Fruit fly (Drosophila melanogaster) whole organism, embryonic: ENCODE measurements around the gene CG14883.

Experiments used
- Adf1 ChIP-seq: fragments of 200-800 bp; sonication (Bioruptor generic); IDR thresholded peaks from 2 replicates; pipeline ENCODE4 v1.3.6; 2022; ENCODE audit warnings: missing biosample characterization, missing genetic modification characterization
- Bdp1 ChIP-seq: fragments of 200-800 bp; sonication (Bioruptor generic); optimal IDR thresholded peaks from 3 replicates; lab custom pipeline; 2016; ENCODE audit warnings: missing biosample characterization, missing genetic modification characterization
- Bgb ChIP-seq: fragments of 200-800 bp; sonication (Bioruptor generic); IDR thresholded peaks from 2 replicates; pipeline ENCODE4 v1.3.6; 2022; ENCODE audit warnings: missing biosample characterization, missing genetic modification characterization; ENCODE audit not compliant: partially characterized antibody
- CG10209 ChIP-seq: fragments of 200-800 bp; sonication (Bioruptor generic); optimal IDR thresholded peaks from 3 replicates; lab custom pipeline; 2017; ENCODE audit warnings: missing biosample characterization, mild to moderate bottlenecking, missing genetic modification characterization, missing genetic modification reagents
- CG11247 ChIP-seq: fragments of 200-800 bp; sonication (Bioruptor generic); IDR thresholded peaks from 2 replicates; pipeline ENCODE4 v1.3.6; 2022; ENCODE audit warnings: missing biosample characterization, missing genetic modification characterization
- CG1603 ChIP-seq: fragments of 200-800 bp; sonication (Bioruptor generic); optimal IDR thresholded peaks from 2 replicates; lab custom pipeline; 2019; ENCODE audit warnings: missing biosample characterization, mild to moderate bottlenecking, missing genetic modification characterization, moderate library complexity
- CG17829 ChIP-seq: fragments of 200-800 bp; optimal IDR thresholded peaks from 2 replicates; lab custom pipeline; 2019; ENCODE audit warnings: missing biosample characterization, mild to moderate bottlenecking, missing genetic modification characterization, moderate library complexity
- CG32532 ChIP-seq: fragments of 200-800 bp; sonication (Bioruptor generic); IDR thresholded peaks from 2 replicates; pipeline ENCODE4 v1.3.6; 2022; ENCODE audit warnings: missing biosample characterization, missing genetic modification characterization
- CG3407 ChIP-seq: fragments of 200-800 bp; sonication (Bioruptor generic); optimal IDR thresholded peaks from 2 replicates; lab custom pipeline; 2018; ENCODE audit warnings: missing biosample characterization, mild to moderate bottlenecking, missing genetic modification characterization
- CG34224 ChIP-seq: fragments of 200-800 bp; sonication (Bioruptor generic); IDR thresholded peaks from 3 replicates; pipeline ENCODE4 v1.3.6; 2022; ENCODE audit warnings: missing biosample characterization, missing genetic modification characterization; ENCODE audit not compliant: partially characterized antibody
- CG3847 ChIP-seq: fragments of 200-800 bp; sonication (Bioruptor generic); IDR thresholded peaks from 2 replicates; pipeline ENCODE4 v1.3.6; 2022; ENCODE audit warnings: missing biosample characterization, missing genetic modification characterization
- CG42726 ChIP-seq: fragments of 200-800 bp; sonication (Bioruptor generic); IDR thresholded peaks from 2 replicates; pipeline ENCODE4 v1.3.6; 2022; ENCODE audit warnings: missing biosample characterization, missing genetic modification characterization; ENCODE audit not compliant: partially characterized antibody
- CG4404 ChIP-seq: fragments of 200-800 bp; sonication (Bioruptor generic); IDR thresholded peaks from 2 replicates; pipeline ENCODE4 v1.3.6; 2022; ENCODE audit warnings: missing biosample characterization, missing genetic modification characterization
- CG4424 ChIP-seq: fragments of 200-800 bp; sonication (Bioruptor generic); optimal IDR thresholded peaks from 3 replicates; lab custom pipeline; 2016; ENCODE audit warnings: missing biosample characterization, missing genetic modification characterization
- CG4820 ChIP-seq: fragments of 200-800 bp; sonication (Bioruptor generic); optimal IDR thresholded peaks from 3 replicates; lab custom pipeline; 2016; ENCODE audit warnings: missing biosample characterization, missing genetic modification characterization
- CG6765 ChIP-seq: fragments of 200-800 bp; sonication (Bioruptor generic); optimal IDR thresholded peaks from 3 replicates; lab custom pipeline; 2017; ENCODE audit warnings: missing biosample characterization, mild to moderate bottlenecking, missing genetic modification characterization
- CG6791 ChIP-seq: fragments of 200-800 bp; sonication (Bioruptor generic); IDR thresholded peaks from 3 replicates; pipeline ENCODE4 v1.3.6; 2022; ENCODE audit warnings: missing biosample characterization, missing genetic modification characterization; ENCODE audit not compliant: partially characterized antibody
- CG6813 ChIP-seq: fragments of 200-800 bp; sonication (Bioruptor generic); optimal IDR thresholded peaks from 2 replicates; lab custom pipeline; 2017; ENCODE audit warnings: missing biosample characterization, missing genetic modification characterization, mild to moderate bottlenecking, moderate library complexity, missing genetic modification reagents
- CG7745 ChIP-seq: fragments of 200-800 bp; sonication (Bioruptor generic); optimal IDR thresholded peaks from 2 replicates; lab custom pipeline; 2018; ENCODE audit warnings: missing biosample characterization, mild to moderate bottlenecking, missing genetic modification characterization, moderate library complexity
- CG9609 ChIP-seq: fragments of 200-800 bp; sonication (Bioruptor generic); optimal IDR thresholded peaks from 3 replicates; lab custom pipeline; 2016; ENCODE audit warnings: missing biosample characterization, missing genetic modification characterization
- CG9876 ChIP-seq: fragments of 200-800 bp; sonication (Bioruptor generic); optimal IDR thresholded peaks from 2 replicates; lab custom pipeline; 2016; ENCODE audit warnings: missing biosample characterization, missing genetic modification characterization
- Dek ChIP-seq: fragments of 200-800 bp; sonication (Bioruptor generic); optimal IDR thresholded peaks from 3 replicates; lab custom pipeline; 2019; ENCODE audit warnings: missing biosample characterization, mild to moderate bottlenecking, missing genetic modification characterization, moderate library complexity
- E2f2 ChIP-seq: fragments of 200-800 bp; sonication (Bioruptor generic); IDR thresholded peaks from 2 replicates; pipeline ENCODE4 v1.3.6; 2022; ENCODE audit warnings: missing biosample characterization, missing genetic modification characterization
- H2.0 ChIP-seq: fragments of 200-800 bp; sonication (Bioruptor generic); IDR thresholded peaks from 2 replicates; pipeline ENCODE4 v1.3.6; 2022; ENCODE audit warnings: missing biosample characterization, missing genetic modification characterization
- HLH4C ChIP-seq: fragments of 200-800 bp; sonication (Bioruptor generic); IDR thresholded peaks from 3 replicates; pipeline ENCODE4 v1.3.6; 2022; ENCODE audit warnings: missing biosample characterization, missing genetic modification characterization; ENCODE audit not compliant: partially characterized antibody
- HLH54F ChIP-seq: fragments of 200-800 bp; sonication (Bioruptor generic); optimal IDR thresholded peaks from 3 replicates; lab custom pipeline; 2016; ENCODE audit warnings: missing biosample characterization, missing genetic modification characterization
- Hr3 ChIP-seq: fragments of 200-800 bp; sonication (Bioruptor generic); optimal IDR thresholded peaks from 3 replicates; lab custom pipeline; 2016; ENCODE audit warnings: missing biosample characterization, missing genetic modification characterization
- NC2α ChIP-seq: fragments of 200-800 bp; sonication (Bioruptor generic); optimal IDR thresholded peaks from 2 replicates; lab custom pipeline; 2016; ENCODE audit warnings: missing biosample characterization, missing genetic modification characterization
- NFAT ChIP-seq: fragments of 200-800 bp; sonication (Bioruptor generic); IDR thresholded peaks from 2 replicates; pipeline ENCODE4 v1.3.6; 2022; ENCODE audit warnings: missing biosample characterization, missing genetic modification characterization
- Nf-YA ChIP-seq: fragments of 200-800 bp; sonication (Bioruptor generic); IDR thresholded peaks from 2 replicates; pipeline ENCODE4 v1.3.6; 2022; ENCODE audit warnings: missing biosample characterization, missing genetic modification characterization
- Ptx1 ChIP-seq: fragments of 200-800 bp; sonication (Bioruptor generic); IDR thresholded peaks from 2 replicates; pipeline ENCODE4 v1.3.6; 2022; ENCODE audit warnings: missing biosample characterization, missing genetic modification characterization
- Sin3A ChIP-seq: fragments of >200 bp; optimal IDR thresholded peaks from 2 replicates; lab custom pipeline; 2018
- Six4 ChIP-seq: fragments of 200-800 bp; sonication (Bioruptor generic); optimal IDR thresholded peaks from 2 replicates; lab custom pipeline; 2016; ENCODE audit warnings: missing biosample characterization, missing genetic modification characterization
- ab ChIP-seq: fragments of 200-800 bp; sonication (Bioruptor generic); optimal IDR thresholded peaks from 2 replicates; lab custom pipeline; 2016; ENCODE audit warnings: missing biosample characterization, missing genetic modification characterization
- ato ChIP-seq: fragments of 200-800 bp; sonication (Bioruptor generic); IDR thresholded peaks from 2 replicates; pipeline ENCODE4 v1.3.6; 2022; ENCODE audit warnings: missing biosample characterization, missing genetic modification characterization; ENCODE audit not compliant: partially characterized antibody
- gcm ChIP-seq: fragments of 200-800 bp; sonication (Bioruptor generic); optimal IDR thresholded peaks from 2 replicates; lab custom pipeline; 2019; ENCODE audit warnings: missing biosample characterization, mild to moderate bottlenecking, missing genetic modification characterization, moderate library complexity
- grau ChIP-seq: fragments of 200-800 bp; optimal IDR thresholded peaks from 3 replicates; lab custom pipeline; 2019; ENCODE audit warnings: missing biosample characterization, mild to moderate bottlenecking, missing genetic modification characterization, moderate library complexity
- jumu ChIP-seq: fragments of 200-800 bp; sonication (Bioruptor generic); optimal IDR thresholded peaks from 3 replicates; lab custom pipeline; 2016; ENCODE audit warnings: missing biosample characterization, missing genetic modification characterization
- ken ChIP-seq: fragments of 200-800 bp; sonication (Bioruptor generic); IDR thresholded peaks from 3 replicates; pipeline ENCODE4 v1.3.6; 2022; ENCODE audit warnings: missing biosample characterization, missing genetic modification characterization
- knrl ChIP-seq: fragments of 200-800 bp; sonication (Bioruptor generic); IDR thresholded peaks from 3 replicates; pipeline ENCODE4 v1.3.6; 2022; ENCODE audit warnings: missing biosample characterization, missing genetic modification characterization; ENCODE audit not compliant: partially characterized antibody
- lov ChIP-seq, 2 experiments: fragments of 200-800 bp in 1 of 2; fragments of >200 bp in 1 of 2; sonication (Bioruptor generic) in 1 of 2; IDR thresholded peaks in 1 of 2; optimal IDR thresholded peaks in 1 of 2; 2 replicates in 1 of 2; 3 replicates in 1 of 2; pipeline versions ENCODE4 v1.3.6 to Lab custom; 2017 to 2022; ENCODE audit warnings: missing biosample characterization in 1 of 2, missing genetic modification characterization in 1 of 2
- onecut ChIP-seq: fragments of 200-800 bp; sonication (Bioruptor generic); IDR thresholded peaks from 2 replicates; pipeline ENCODE4 v1.3.6; 2022; ENCODE audit warnings: missing biosample characterization, missing genetic modification characterization
- pan ChIP-seq, 4 experiments: fragments of >200 bp in 3 of 4; fragments of 200-800 bp in 1 of 4; sonication (Bioruptor generic) in 1 of 4; optimal IDR thresholded peaks in 3 of 4; IDR thresholded peaks in 1 of 4; 2 replicates each; pipeline versions ENCODE4 v1.3.6 to Lab custom; 2017 to 2022; ENCODE audit warnings: missing biosample characterization in 2 of 4, missing genetic modification characterization in 2 of 4, mixed read lengths in 1 of 4
- slp2 ChIP-seq: fragments of 200-800 bp; sonication (Bioruptor generic); optimal IDR thresholded peaks from 2 replicates; lab custom pipeline; 2016; ENCODE audit warnings: missing biosample characterization, missing genetic modification characterization
- sqz ChIP-seq: fragments of 200-800 bp; sonication (Bioruptor generic); optimal IDR thresholded peaks from 3 replicates; lab custom pipeline; 2018; ENCODE audit warnings: missing biosample characterization, mild to moderate bottlenecking, missing genetic modification characterization
- stc ChIP-seq: fragments of 200-800 bp; sonication (Bioruptor generic); IDR thresholded peaks from 2 replicates; pipeline ENCODE4 v1.3.6; 2022; ENCODE audit warnings: missing biosample characterization, missing genetic modification characterization
- tna ChIP-seq: fragments of 200-800 bp; sonication (Bioruptor generic); IDR thresholded peaks from 2 replicates; pipeline ENCODE4 v1.3.6; 2022; ENCODE audit warnings: missing biosample characterization, missing genetic modification characterization; ENCODE audit not compliant: partially characterized antibody
- trem ChIP-seq: fragments of 200-800 bp; optimal IDR thresholded peaks from 3 replicates; lab custom pipeline; 2019; ENCODE audit warnings: missing biosample characterization, mild to moderate bottlenecking, missing genetic modification characterization, moderate library complexity
- tx ChIP-seq: fragments of 200-800 bp; sonication (Bioruptor generic); optimal IDR thresholded peaks from 2 replicates; lab custom pipeline; 2016; ENCODE audit warnings: missing biosample characterization, missing genetic modification characterization

The CG14883 gene

dm6 chr3R:16431707-16432106, 24.1 kb upstream of the CG14883 start (continued):
- TF ChIP-seq stc (GFP tag; lab: Robert Waterston, UW) = no peak
- peak; percentile 61 for TF ChIP-seq Hr3 (GFP tag; lab: Kevin White, UChicago)
- peak; percentile 51 for TF ChIP-seq NC2α
- TF ChIP-seq CG7745 (tag; lab: Kevin White, UChicago) = no peak
- TF ChIP-seq CG4424 = peak; percentile 35
- no peak for TF ChIP-seq Six4 (GFP tag; lab: Kevin White, UChicago)
- TF ChIP-seq CG3407 (GFP tag; lab: Kevin White, UChicago) = peak; percentile 1
- peak; percentile 15 for TF ChIP-seq CG4820 (GFP tag; lab: Kevin White, UChicago)
- peak; percentile 78 for TF ChIP-seq CG32532 (GFP tag; lab: Robert Waterston, UW)
- peak; percentile 45 for TF ChIP-seq trem
- TF ChIP-seq HLH54F (GFP tag; lab: Kevin White, UChicago) = peak; percentile 17
- TF ChIP-seq Sin3A = no peak
- peak; percentile 19 for TF ChIP-seq sqz (GFP tag; lab: Kevin White, UChicago)
- TF ChIP-seq CG1603 (tag; lab: Kevin White, UChicago) = peak; percentile 73
- peak; percentile 85 for TF ChIP-seq tna
- peak; percentile 73 for TF ChIP-seq knrl
- TF ChIP-seq Dek (tag; lab: Kevin White, UChicago) = peak; percentile 42
- TF ChIP-seq Nf-YA (GFP tag; lab: Robert Waterston, UW) = 0 out of 2 replicates have a peak, but pooled peaks have one; percentile 29
- TF ChIP-seq CG34224 (GFP tag; lab: Robert Waterston, UW) = peak; percentile 49
- no peak for TF ChIP-seq ab (GFP tag; lab: Kevin White, UChicago)
- TF ChIP-seq CG42726 (GFP tag; lab: Robert Waterston, UW) = peak; percentile 93
- peak; percentile 80 for TF ChIP-seq Bgb
- TF ChIP-seq CG6791 = peak; percentile 80
- TF ChIP-seq jumu (GFP tag; lab: Kevin White, UChicago) = peak; percentile 2
- TF ChIP-seq lov (optimal IDR thresholded peaks at IDR 0.05; lab: Kevin White, UChicago) = no peak
- 0 out of 3 replicates have a peak, but pooled peaks have one; percentile 42 for TF ChIP-seq lov (GFP tag; IDR thresholded peaks at IDR 0.05; lab: Robert Waterston, UW)
- no peak for TF ChIP-seq CG9876 (GFP tag; lab: Kevin White, UChicago)
- no peak for TF ChIP-seq CG9609 (GFP tag; lab: Kevin White, UChicago)
- TF ChIP-seq Adf1 (GFP tag; lab: Robert Waterston, UW) = peak; percentile 14; the same call in 1 of the 2 replicates
- no peak for TF ChIP-seq CG6813 (GFP tag; lab: Kevin White, UChicago)
- TF ChIP-seq CG11247 (GFP tag; lab: Robert Waterston, UW) = peak; percentile 55; the same call in 1 of the 2 replicates
- TF ChIP-seq CG17829 (tag; lab: Kevin White, UChicago) = peak; percentile 72
- peak; percentile 43; the same call in 1 of the 2 replicates for TF ChIP-seq H2.0 (GFP tag; lab: Robert Waterston, UW)
- peak; percentile 65 for TF ChIP-seq ato (GFP tag; lab: Robert Waterston, UW)
- peak; percentile 65; the same call in 1 of the 3 replicates for TF ChIP-seq ken
- TF ChIP-seq grau (tag; lab: Kevin White, UChicago) = peak; percentile 56
- peak; percentile 47 for TF ChIP-seq CG6765 (GFP tag; lab: Kevin White, UChicago)
- no peak for TF ChIP-seq CG4404 (GFP tag; lab: Robert Waterston, UW)
- TF ChIP-seq onecut (GFP tag; lab: Robert Waterston, UW) = peak; percentile 37; the same call in 1 of the 2 replicates
- TF ChIP-seq CG10209 = peak; percentile 34
- no peak for TF ChIP-seq slp2
- TF ChIP-seq tx (GFP tag; lab: Kevin White, UChicago) = peak; percentile 29
- no peak for TF ChIP-seq pan (optimal IDR thresholded peaks at IDR 0.05; lab: Kevin White, UChicago)
- peak in 1 of 2 experiments; percentile 59 for TF ChIP-seq pan (GFP tag; optimal IDR thresholded peaks at IDR 0.05 in 1 of 2, IDR thresholded peaks at IDR 0.05 in 1 of 2)
- TF ChIP-seq E2f2 (GFP tag; lab: Robert Waterston, UW) = peak; percentile 52; the same call in 1 of the 2 replicates
- TF ChIP-seq HLH4C (GFP tag; lab: Robert Waterston, UW) = peak; percentile 53; the same call in 2 of the 3 replicates
- TF ChIP-seq Bdp1 (GFP tag; lab: Kevin White, UChicago) = peak; percentile 100
- TF ChIP-seq gcm (GFP tag; lab: Kevin White, UChicago) = peak; percentile 14
- TF ChIP-seq CG3847 (GFP tag; lab: Robert Waterston, UW) = 0 out of 2 replicates have a peak, but pooled peaks have one; percentile 21
- peak; percentile 39; the same call in 1 of the 2 replicates for TF ChIP-seq Ptx1 (GFP tag; lab: Robert Waterston, UW)
- peak; percentile 82 for TF ChIP-seq NFAT (GFP tag; lab: Robert Waterston, UW)
